Worm (Caenorhabditis elegans) whole organism, mixed stage, embryonic: ENCODE results near the gene Y53C12A.6.

Experiments
- ces-1 ChIP-seq: fragments of 150-350 bp; optimal IDR thresholded peaks from 2 replicates; lab custom pipeline; 2014; ENCODE audit warnings: missing biosample characterization, missing genetic modification reagents, missing genetic modification characterization
- mab-5 ChIP-seq: fragments of 150-350 bp; optimal IDR thresholded peaks from 2 replicates; lab custom pipeline; 2014; ENCODE audit warnings: missing biosample characterization, missing genetic modification characterization
- snpc-4 ChIP-seq: fragments of 150-350 bp; optimal IDR thresholded peaks from 2 replicates; lab custom pipeline; 2014; ENCODE audit warnings: missing biosample characterization, missing genetic modification characterization

DNA sequence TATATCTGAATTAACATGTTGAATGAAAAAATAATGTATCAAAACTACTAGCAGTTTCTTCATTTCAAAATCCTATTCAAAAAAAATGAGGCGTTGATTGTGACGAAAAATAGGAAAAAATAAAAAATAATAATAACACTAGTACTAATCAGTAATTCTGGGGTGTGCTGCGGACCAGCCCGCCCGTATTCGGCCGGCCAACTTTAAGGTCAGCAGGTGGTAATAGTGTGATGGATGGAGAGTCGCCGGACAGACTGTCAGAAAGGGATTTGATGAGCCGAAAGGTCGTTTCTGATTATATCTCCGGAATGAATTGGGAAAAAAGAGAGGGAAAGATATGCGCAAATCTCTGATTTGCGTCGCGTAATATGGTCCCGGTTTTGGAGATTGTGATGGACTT, 6.7 kb upstream of the Y53C12A.6 start, which contains the start of gene cutl-2:
- TF ChIP-seq snpc-4 (tag; lab: Kevin White, UChicago) (no peak), ces-1 (GFP tag; lab: Kevin White, UChicago) (no peak), mab-5 (tag; lab: Kevin White, UChicago) (no peak)
